Fruit fly (Drosophila melanogaster): ENCODE measurements around the gene pigeon.

The pigeon gene

DNA sequence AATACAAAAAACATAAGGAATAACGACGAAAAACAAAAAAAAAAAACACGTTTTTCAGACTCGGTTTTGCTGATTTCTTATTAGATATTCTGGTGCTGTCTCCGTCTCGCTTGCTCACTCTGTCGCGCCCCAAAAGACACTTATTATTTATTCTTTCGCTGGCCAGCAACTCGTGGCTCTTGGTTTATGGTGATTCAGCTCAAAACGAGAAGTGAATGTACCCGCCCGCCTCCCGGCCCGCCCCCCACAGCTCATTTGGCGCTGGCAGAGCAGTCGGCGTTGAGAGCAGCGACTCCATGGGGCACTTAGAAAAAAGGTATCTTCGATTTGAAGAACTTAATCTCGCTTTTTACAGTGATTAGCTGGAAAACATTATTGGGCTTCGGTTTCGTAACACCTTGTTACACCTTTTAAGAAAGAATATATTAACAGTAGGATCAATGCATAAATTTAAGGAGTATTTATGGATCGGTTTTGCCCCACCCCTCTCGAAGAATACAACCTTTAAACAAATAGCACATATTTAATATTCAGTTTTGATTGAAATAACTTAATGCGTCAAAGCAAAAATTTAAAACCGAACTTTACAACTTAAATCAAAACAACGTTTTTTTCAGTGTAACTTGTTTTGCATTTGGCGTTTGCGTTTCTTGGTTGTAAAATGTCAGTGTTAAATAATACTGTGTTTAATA, 44.3 kb upstream of the pigeon start (continued):
- TF ChIP-seq CG13775 (GFP tag; optimal IDR thresholded peaks at IDR 0.05), result peak; percentile 82
- no peak for TF ChIP-seq dati (GFP tag; IDR thresholded peaks at IDR 0.05)
- TF ChIP-seq CG9609 (GFP tag; optimal IDR thresholded peaks at IDR 0.05), result peak; percentile 50
- peak; percentile 59 to 73 for TF ChIP-seq Hr51 (GFP tag; optimal IDR thresholded peaks at IDR 0.05)
- TF ChIP-seq CG6813 (GFP tag; optimal IDR thresholded peaks at IDR 0.05), result no peak
- TF ChIP-seq CG10366 (GFP tag; IDR thresholded peaks at IDR 0.05), result peak; percentile 27; the same call in 1 of the 2 replicates
- TF ChIP-seq CG10959 (GFP tag; IDR thresholded peaks at IDR 0.05), result no peak
- TF ChIP-seq Med (GFP tag), result peak; percentile 94
- TF ChIP-seq CG4404 (GFP tag; IDR thresholded peaks at IDR 0.05), result no peak; the same call in none of the 2 replicates
- peak; percentile 27 for TF ChIP-seq Sry-β (GFP tag; optimal IDR thresholded peaks at IDR 0.05)
- peak; percentile 64 for TF ChIP-seq CG1233 (GFP tag; optimal IDR thresholded peaks at IDR 0.05)
- TF ChIP-seq CHES-1-like (GFP tag; optimal IDR thresholded peaks at IDR 0.05), result peak; percentile 49
- peak; percentile 30 for TF ChIP-seq CG2116 (GFP tag; optimal IDR thresholded peaks at IDR 0.05)
- peak in 1 of 2 experiments; percentile 93 for TF ChIP-seq eve (GFP tag; optimal IDR thresholded peaks at IDR 0.05)
- peak; percentile 74 for TF ChIP-seq CG4424 (GFP tag; optimal IDR thresholded peaks at IDR 0.05)
- no peak for TF ChIP-seq hth (optimal IDR thresholded peaks at IDR 0.05)
- TF ChIP-seq cg (GFP tag; optimal IDR thresholded peaks at IDR 0.05), result no peak
- TF ChIP-seq gsb (GFP tag; IDR thresholded peaks at IDR 0.05), result 0 out of 2 replicates have a peak, but pooled peaks have one; percentile 33
- peak; percentile 44 for TF ChIP-seq CG17328 (GFP tag; IDR thresholded peaks at IDR 0.05)
- peak; percentile 80 for TF ChIP-seq CG10147 (GFP tag; optimal IDR thresholded peaks at IDR 0.05)
- no peak for TF ChIP-seq CG42726 (GFP tag; IDR thresholded peaks at IDR 0.05; ENCODE audit: partially characterized antibody)
- TF ChIP-seq CG7839 (tag; optimal IDR thresholded peaks at IDR 0.05), result peak; percentile 86
- TF ChIP-seq Dad (GFP tag; optimal IDR thresholded peaks at IDR 0.05), result peak; percentile 48
- no peak for TF ChIP-seq sim (GFP tag; IDR thresholded peaks at IDR 0.05)
- peak; percentile 51 for TF ChIP-seq scrt (GFP tag; optimal IDR thresholded peaks at IDR 0.05)
- peak; percentile 84 for TF ChIP-seq CG30403 (GFP tag; optimal IDR thresholded peaks at IDR 0.05)
- peak; percentile 66 for TF ChIP-seq slou (GFP tag; optimal IDR thresholded peaks at IDR 0.05)
- TF ChIP-seq Fer2 (tag; optimal IDR thresholded peaks at IDR 0.05), result peak; percentile 32
- peak; percentile 77 for TF ChIP-seq CG9437 (GFP tag; optimal IDR thresholded peaks at IDR 0.05)
- TF ChIP-seq Doc3 (GFP tag; IDR thresholded peaks at IDR 0.05; ENCODE audit: partially characterized antibody), result no peak
- TF ChIP-seq dm (GFP tag; optimal IDR thresholded peaks at IDR 0.05), result peak; percentile 34
- TF ChIP-seq CG16815 (GFP tag; optimal IDR thresholded peaks at IDR 0.05), result peak; percentile 69
- no peak for TF ChIP-seq sna (GFP tag; IDR thresholded peaks at IDR 0.05; ENCODE audit: partially characterized antibody)
- no peak for TF ChIP-seq tll (GFP tag; optimal IDR thresholded peaks at IDR 0.05)
- peak; percentile 55 for TF ChIP-seq NK7.1 (GFP tag; optimal IDR thresholded peaks at IDR 0.05)
- TF ChIP-seq Lpt (GFP tag; optimal IDR thresholded peaks at IDR 0.05), result no peak
- TF ChIP-seq Antp (GFP tag; optimal IDR thresholded peaks at IDR 0.05), result peak; percentile 52
- peak; percentile 44 for TF ChIP-seq jumu (GFP tag; optimal IDR thresholded peaks at IDR 0.05)
- TF ChIP-seq otp (GFP tag; IDR thresholded peaks at IDR 0.05), result 0 out of 3 replicates have a peak, but pooled peaks have one; percentile 9
- no peak for TF ChIP-seq CG4360 (GFP tag; IDR thresholded peaks at IDR 0.05)
- TF ChIP-seq zen (tag; optimal IDR thresholded peaks at IDR 0.05), result peak; percentile 46
- TF ChIP-seq CG1602 (GFP tag; optimal IDR thresholded peaks at IDR 0.05), result peak; percentile 69
- peak; percentile 56 for TF ChIP-seq CG12744 (GFP tag; optimal IDR thresholded peaks at IDR 0.05)
- TF ChIP-seq CG12769 (tag; optimal IDR thresholded peaks at IDR 0.05), result peak; percentile 49
- no peak for TF ChIP-seq CG11085 (GFP tag; IDR thresholded peaks at IDR 0.05)
- peak; percentile 76 for TF ChIP-seq CG13424 (tag; optimal IDR thresholded peaks at IDR 0.05)
- TF ChIP-seq tin (GFP tag; optimal IDR thresholded peaks at IDR 0.05), result peak; percentile 48
- TF ChIP-seq unc-4 (GFP tag; IDR thresholded peaks at IDR 0.05; ENCODE audit: partially characterized antibody), result no peak
- TF ChIP-seq ap (GFP tag; IDR thresholded peaks at IDR 0.05), result no peak
